Fruit fly (Drosophila melanogaster): ENCODE results near the gene pelo.

pelo gene

DNA sequence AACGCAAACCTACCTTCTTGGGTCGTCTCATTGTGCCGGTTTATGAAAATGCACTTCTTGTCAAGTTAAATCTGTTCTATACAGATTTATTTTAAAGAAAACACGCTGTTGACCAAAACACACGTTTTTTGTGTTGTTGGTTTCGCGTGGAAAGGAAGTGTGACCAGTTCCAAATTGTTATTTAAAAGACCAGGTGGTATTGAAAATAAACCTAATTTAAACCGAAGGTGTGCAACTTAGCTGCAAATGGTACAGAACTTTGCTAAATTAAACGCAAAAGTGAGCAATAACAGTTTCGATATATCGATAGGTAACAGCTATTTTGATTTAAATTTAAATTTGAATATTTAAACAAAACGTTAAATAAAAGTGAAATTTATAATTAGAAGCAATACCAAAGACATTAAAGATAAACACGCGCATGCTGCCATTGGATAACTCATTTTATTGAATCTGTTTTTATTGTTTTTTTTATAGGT lies 10.5 kb downstream of the pelo start, which contains the start of gene CG4364 (continued):
- TF ChIP-seq sug (tag; optimal IDR thresholded peaks at IDR 0.05) (peak; percentile 35), CG10267 (tag; optimal IDR thresholded peaks at IDR 0.05) (peak; percentile 69), run (tag; optimal IDR thresholded peaks at IDR 0.05) (no peak), ranshi (GFP tag; IDR thresholded peaks at IDR 0.05) (no peak), CG4328 (GFP tag; optimal IDR thresholded peaks at IDR 0.05) (no peak), Hmr (GFP tag; optimal IDR thresholded peaks at IDR 0.05) (no peak), ash1 (GFP tag; optimal IDR thresholded peaks at IDR 0.05) (no peak), gsb-n (tag; optimal IDR thresholded peaks at IDR 0.05) (no peak), CG6272 (GFP tag; IDR thresholded peaks at IDR 0.05) (no peak), yki (optimal IDR thresholded peaks at IDR 0.05) (no peak), hbn (GFP tag; IDR thresholded peaks at IDR 0.05; ENCODE audit: partially characterized antibody) (peak; percentile 59), Dip3 (GFP tag; optimal IDR thresholded peaks at IDR 0.05) (no peak), CG15479 (GFP tag; optimal IDR thresholded peaks at IDR 0.05) (no peak), br (optimal IDR thresholded peaks at IDR 0.05) (no peak), Mrtf (GFP tag; IDR thresholded peaks at IDR 0.05) (no peak), Bgb (GFP tag; IDR thresholded peaks at IDR 0.05; ENCODE audit: partially characterized antibody) (peak; percentile 77), Xbp1 (GFP tag; optimal IDR thresholded peaks at IDR 0.05) (no peak), crp (GFP tag; optimal IDR thresholded peaks at IDR 0.05) (peak in 1 of 2 experiments; percentile 27), Usf (GFP tag; optimal IDR thresholded peaks at IDR 0.05) (no peak), CG15269 (tag; optimal IDR thresholded peaks at IDR 0.05) (no peak), Oli (tag; optimal IDR thresholded peaks at IDR 0.05) (no peak), gcm2 (GFP tag; optimal IDR thresholded peaks at IDR 0.05) (no peak), onecut (GFP tag; IDR thresholded peaks at IDR 0.05) (no peak), Kr (GFP tag; optimal IDR thresholded peaks at IDR 0.05) (no peak), CG11696 (GFP tag; IDR thresholded peaks at IDR 0.05) (no peak), CG5180 (GFP tag; optimal IDR thresholded peaks at IDR 0.05) (no peak), grau (tag; optimal IDR thresholded peaks at IDR 0.05) (no peak), CG3065 (GFP tag; optimal IDR thresholded peaks at IDR 0.05) (no peak), CG33213 (GFP tag; optimal IDR thresholded peaks at IDR 0.05) (peak; percentile 78), CG18599 (GFP tag; optimal IDR thresholded peaks at IDR 0.05) (no peak), corto (GFP tag; optimal IDR thresholded peaks at IDR 0.05) (no peak), YL-1 (GFP tag; optimal IDR thresholded peaks at IDR 0.05) (peak; percentile 73), fru (optimal IDR thresholded peaks at IDR 0.05) (no peak), slbo (GFP tag; IDR thresholded peaks at IDR 0.05) (no peak), zfh1 (GFP tag; IDR thresholded peaks at IDR 0.05) (no peak), HHEX (GFP tag; optimal IDR thresholded peaks at IDR 0.05) (no peak), HLHmδ (GFP tag; optimal IDR thresholded peaks at IDR 0.05) (no peak), dpn (GFP tag; optimal IDR thresholded peaks at IDR 0.05) (no peak), Rfx (GFP tag; IDR thresholded peaks at IDR 0.05) (no peak), CG13775 (GFP tag; optimal IDR thresholded peaks at IDR 0.05) (no peak), CG17912 (GFP tag; optimal IDR thresholded peaks at IDR 0.05) (no peak), Pdp1 (GFP tag; optimal IDR thresholded peaks at IDR 0.05) (peak in 1 of 2 experiments; percentile 70), Fer2 (tag; optimal IDR thresholded peaks at IDR 0.05) (no peak), peb (GFP tag; IDR thresholded peaks at IDR 0.05) (no peak), Awh (GFP tag; IDR thresholded peaks at IDR 0.05) (no peak), ab (GFP tag; optimal IDR thresholded peaks at IDR 0.05) (no peak), h (optimal IDR thresholded peaks at IDR 0.05) (no peak), D19B (GFP tag; optimal IDR thresholded peaks at IDR 0.05) (no peak), CG31224 (GFP tag; IDR thresholded peaks at IDR 0.05) (no peak), CG17359 (tag; optimal IDR thresholded peaks at IDR 0.05) (no peak), CG2199 (GFP tag; IDR thresholded peaks at IDR 0.05) (no peak), CG7786 (GFP tag; optimal IDR thresholded peaks at IDR 0.05) (no peak)
